Fruit fly (Drosophila melanogaster): ENCODE results near the gene Sxl.

Gene Sxl

dm6 chrX:7097859-7098303 is at the start of gene Sxl:
Gene Sxl (minus strand): TSS chrX:7098053.
- peak; percentile 46 for TF ChIP-seq CG7101 (tag; optimal IDR thresholded peaks at IDR 0.05)
- peak; percentile 13 for TF ChIP-seq pad (GFP tag; optimal IDR thresholded peaks at IDR 0.05)
- peak; percentile 42 for TF ChIP-seq CG14711 (tag; optimal IDR thresholded peaks at IDR 0.05)
- TF ChIP-seq cic (GFP tag; optimal IDR thresholded peaks at IDR 0.05): peak; percentile 58
- TF ChIP-seq CG5204 (GFP tag; optimal IDR thresholded peaks at IDR 0.05): no peak
- TF ChIP-seq Mnt (GFP tag; optimal IDR thresholded peaks at IDR 0.05): peak; percentile 87
- TF ChIP-seq Clk (GFP tag; optimal IDR thresholded peaks at IDR 0.05): no peak
- TF ChIP-seq CG33017 (tag; optimal IDR thresholded peaks at IDR 0.05): peak; percentile 11
- peak; percentile 58 for TF ChIP-seq CG11617 (GFP tag; optimal IDR thresholded peaks at IDR 0.05)
- TF ChIP-seq CG7045 (GFP tag; optimal IDR thresholded peaks at IDR 0.05): no peak
- TF ChIP-seq bab1 (GFP tag; optimal IDR thresholded peaks at IDR 0.05): peak; percentile 85
- TF ChIP-seq CG1620 (GFP tag; optimal IDR thresholded peaks at IDR 0.05): peak; percentile 62
- TF ChIP-seq Crg-1 (GFP tag; optimal IDR thresholded peaks at IDR 0.05): peak; percentile 47

dm6 chrX:7141753-7142152 is 43.9 kb upstream of the Sxl start:
- TF ChIP-seq kay (GFP tag; ENCODE audit: borderline replicate concordance) (no peak), CG33017 (tag; optimal IDR thresholded peaks at IDR 0.05) (no peak), CG1620 (GFP tag; optimal IDR thresholded peaks at IDR 0.05) (no peak), cnc (optimal IDR thresholded peaks at IDR 0.05) (no peak), CG12768 (GFP tag; optimal IDR thresholded peaks at IDR 0.05) (no peak), ovo (GFP tag; optimal IDR thresholded peaks at IDR 0.05) (no peak), Crg-1 (GFP tag; optimal IDR thresholded peaks at IDR 0.05) (no peak), bab1 (GFP tag; optimal IDR thresholded peaks at IDR 0.05) (no peak), cic (GFP tag; optimal IDR thresholded peaks at IDR 0.05) (no peak), CG11617 (GFP tag; optimal IDR thresholded peaks at IDR 0.05) (no peak), CG7045 (GFP tag; optimal IDR thresholded peaks at IDR 0.05) (no peak), toe (GFP tag; optimal IDR thresholded peaks at IDR 0.05) (no peak)

dm6 chrX:7139952-7140351 is 42.1 kb upstream of the Sxl start:
- no peak for TF ChIP-seq CG5204 (GFP tag; optimal IDR thresholded peaks at IDR 0.05)
- no peak for TF ChIP-seq Clk (GFP tag; optimal IDR thresholded peaks at IDR 0.05)
- TF ChIP-seq Mnt (GFP tag; optimal IDR thresholded peaks at IDR 0.05): no peak
- TF ChIP-seq cnc (optimal IDR thresholded peaks at IDR 0.05): no peak
- no peak for TF ChIP-seq CG33017 (tag; optimal IDR thresholded peaks at IDR 0.05)
- no peak for TF ChIP-seq CG7101 (tag; optimal IDR thresholded peaks at IDR 0.05)
- no peak for TF ChIP-seq Crg-1 (GFP tag; optimal IDR thresholded peaks at IDR 0.05)
- no peak for TF ChIP-seq cic (GFP tag; optimal IDR thresholded peaks at IDR 0.05)

DNA sequence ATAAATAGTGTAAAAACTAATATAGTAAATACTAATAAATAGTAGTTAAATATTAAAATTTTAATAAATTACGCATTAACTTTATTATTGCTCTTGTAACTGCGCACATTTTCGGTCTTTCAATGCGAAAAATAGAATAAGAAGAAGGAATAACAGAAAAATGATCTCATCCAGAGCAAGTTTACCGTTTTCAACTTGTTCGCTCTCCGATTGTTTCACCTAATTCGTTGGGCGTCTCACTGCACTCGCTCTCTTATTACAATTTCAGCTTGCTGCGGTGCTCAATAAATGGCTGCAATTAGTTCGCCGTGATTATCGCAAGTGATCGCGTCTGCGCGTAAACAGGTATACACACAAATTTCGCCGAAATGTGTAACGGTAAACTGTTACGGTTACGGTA is 39.6 kb upstream of the Sxl start, which contains the start of gene Cph:
Gene Cph (plus strand): TSS at position 301 of the 400 bp plus-strand sequence.
- TF ChIP-seq kay (GFP tag; ENCODE audit: borderline replicate concordance) (no peak), cic (GFP tag; optimal IDR thresholded peaks at IDR 0.05) (no peak), CG11617 (GFP tag; optimal IDR thresholded peaks at IDR 0.05) (no peak), cnc (optimal IDR thresholded peaks at IDR 0.05) (no peak), ovo (GFP tag; optimal IDR thresholded peaks at IDR 0.05) (peak; percentile 71), CG1620 (GFP tag; optimal IDR thresholded peaks at IDR 0.05) (no peak), tj (GFP tag; optimal IDR thresholded peaks at IDR 0.05) (no peak)

- no peak for TF ChIP-seq CG1620 (GFP tag; optimal IDR thresholded peaks at IDR 0.05)
- no peak for TF ChIP-seq CG12768 (GFP tag; optimal IDR thresholded peaks at IDR 0.05)
- no peak for TF ChIP-seq CG5204 (GFP tag; optimal IDR thresholded peaks at IDR 0.05)
- no peak for TF ChIP-seq CG11617 (GFP tag; optimal IDR thresholded peaks at IDR 0.05)
- TF ChIP-seq bab1 (GFP tag; optimal IDR thresholded peaks at IDR 0.05): no peak
- no peak for TF ChIP-seq Clk (GFP tag; optimal IDR thresholded peaks at IDR 0.05)
- no peak for TF ChIP-seq ovo (GFP tag; optimal IDR thresholded peaks at IDR 0.05)
- TF ChIP-seq cic (GFP tag; optimal IDR thresholded peaks at IDR 0.05): no peak
- TF ChIP-seq pad (GFP tag; optimal IDR thresholded peaks at IDR 0.05): no peak
- TF ChIP-seq Mnt (GFP tag; optimal IDR thresholded peaks at IDR 0.05): no peak
- TF ChIP-seq CG33017 (tag; optimal IDR thresholded peaks at IDR 0.05): no peak
- TF ChIP-seq kay (GFP tag; ENCODE audit: borderline replicate concordance): no peak
Observed at dm6 chrX:7124474-7124873, 26.6 kb upstream of the Sxl start.

dm6 chrX:7122002-7122401 is 24.1 kb upstream of the Sxl start:
- TF ChIP-seq CG33017 (tag; optimal IDR thresholded peaks at IDR 0.05) (no peak), CG12768 (GFP tag; optimal IDR thresholded peaks at IDR 0.05) (no peak), CG7045 (GFP tag; optimal IDR thresholded peaks at IDR 0.05) (no peak), bab1 (GFP tag; optimal IDR thresholded peaks at IDR 0.05) (no peak), CG11617 (GFP tag; optimal IDR thresholded peaks at IDR 0.05) (no peak), CG5204 (GFP tag; optimal IDR thresholded peaks at IDR 0.05) (no peak), toe (GFP tag; optimal IDR thresholded peaks at IDR 0.05) (no peak), kay (GFP tag; ENCODE audit: borderline replicate concordance) (no peak), cic (GFP tag; optimal IDR thresholded peaks at IDR 0.05) (no peak), Crg-1 (GFP tag; optimal IDR thresholded peaks at IDR 0.05) (no peak), tj (GFP tag; optimal IDR thresholded peaks at IDR 0.05) (no peak), Clk (GFP tag; optimal IDR thresholded peaks at IDR 0.05) (no peak), CG7101 (tag; optimal IDR thresholded peaks at IDR 0.05) (no peak), cnc (optimal IDR thresholded peaks at IDR 0.05) (no peak), Mnt (GFP tag; optimal IDR thresholded peaks at IDR 0.05) (no peak), CG1620 (GFP tag; optimal IDR thresholded peaks at IDR 0.05) (no peak), Hr96 (GFP tag; optimal IDR thresholded peaks at IDR 0.05) (no peak), ovo (GFP tag; optimal IDR thresholded peaks at IDR 0.05) (no peak), pad (GFP tag; optimal IDR thresholded peaks at IDR 0.05) (no peak)

dm6 chrX:7120168-7120567 is 22.3 kb upstream of the Sxl start:
- no peak for TF ChIP-seq CG7101 (tag; optimal IDR thresholded peaks at IDR 0.05)
- no peak for TF ChIP-seq kay (GFP tag; ENCODE audit: borderline replicate concordance)
- no peak for TF ChIP-seq CG33017 (tag; optimal IDR thresholded peaks at IDR 0.05)
- no peak for TF ChIP-seq ovo (GFP tag; optimal IDR thresholded peaks at IDR 0.05)
- no peak for TF ChIP-seq cnc (optimal IDR thresholded peaks at IDR 0.05)
- no peak for TF ChIP-seq Hr96 (GFP tag; optimal IDR thresholded peaks at IDR 0.05)
- no peak for TF ChIP-seq pad (GFP tag; optimal IDR thresholded peaks at IDR 0.05)
- no peak for TF ChIP-seq CG1620 (GFP tag; optimal IDR thresholded peaks at IDR 0.05)
- no peak for TF ChIP-seq CG12768 (GFP tag; optimal IDR thresholded peaks at IDR 0.05)
- no peak for TF ChIP-seq Clk (GFP tag; optimal IDR thresholded peaks at IDR 0.05)
- no peak for TF ChIP-seq CG5204 (GFP tag; optimal IDR thresholded peaks at IDR 0.05)
- no peak for TF ChIP-seq Mnt (GFP tag; optimal IDR thresholded peaks at IDR 0.05)
- no peak for TF ChIP-seq tj (GFP tag; optimal IDR thresholded peaks at IDR 0.05)
- no peak for TF ChIP-seq CG11617 (GFP tag; optimal IDR thresholded peaks at IDR 0.05)
- TF ChIP-seq CG14711 (tag; optimal IDR thresholded peaks at IDR 0.05): no peak
- TF ChIP-seq Crg-1 (GFP tag; optimal IDR thresholded peaks at IDR 0.05): no peak
- TF ChIP-seq toe (GFP tag; optimal IDR thresholded peaks at IDR 0.05): no peak

Measured in whole organism, adult.